Worm (Caenorhabditis elegans): ENCODE measurements around the gene nhr-120.

nhr-120 gene

ce11 chrX:6603098-6603497 lies 37.3 kb downstream of the nhr-120 start, which contains the start of gene F23G4.1:
Gene F23G4.1, minus strand, starts transcription at chrX:6603198.
- TF ChIP-seq flt-1 (GFP tag; IDR thresholded peaks at IDR 0.05) (no peak), cog-1 (tag; optimal IDR thresholded peaks at IDR 0.05) (no peak), klf-2 (GFP tag; conservative IDR thresholded peaks at IDR 0.05) (no peak), med-1 (GFP tag; optimal IDR thresholded peaks at IDR 0.05; ENCODE audit: insufficient read depth) (no peak), ztf-23 (GFP tag; IDR thresholded peaks at IDR 0.05) (no peak), ztf-29 (GFP tag; IDR thresholded peaks at IDR 0.05) (no peak), T22C8.4 (GFP tag; IDR thresholded peaks at IDR 0.05) (no peak), tab-1 (GFP tag; IDR thresholded peaks at IDR 0.05) (no peak), ref-1 (GFP tag; conservative IDR thresholded peaks at IDR 0.05) (no peak)

- TF ChIP-seq cog-1 (tag; optimal IDR thresholded peaks at IDR 0.05) (no peak), ref-1 (GFP tag; conservative IDR thresholded peaks at IDR 0.05) (no peak)
Measured at ce11 chrX:6601967-6602366, 38.5 kb downstream of the nhr-120 start.

ce11 chrX:6598732-6599131 lies 41.7 kb downstream of the nhr-120 start, which contains the start of gene hic-1:
Gene hic-1, minus strand, starts transcription at chrX:6598832.
- TF ChIP-seq tab-1 (GFP tag; IDR thresholded peaks at IDR 0.05) (no peak), flt-1 (GFP tag; IDR thresholded peaks at IDR 0.05) (no peak), med-1 (GFP tag; optimal IDR thresholded peaks at IDR 0.05; ENCODE audit: insufficient read depth) (no peak), ztf-23 (GFP tag; IDR thresholded peaks at IDR 0.05) (no peak), T22C8.4 (GFP tag; IDR thresholded peaks at IDR 0.05) (no peak), klf-2 (GFP tag; conservative IDR thresholded peaks at IDR 0.05) (no peak), ztf-29 (GFP tag; IDR thresholded peaks at IDR 0.05) (no peak), cog-1 (tag; optimal IDR thresholded peaks at IDR 0.05) (no peak), ref-1 (GFP tag; conservative IDR thresholded peaks at IDR 0.05) (no peak)

ce11 chrX:6597089-6597488 lies 43.3 kb downstream of the nhr-120 start, which contains the start of gene ttr-6:
Gene ttr-6, minus strand, starts transcription at chrX:6597121.
- TF ChIP-seq cog-1 (tag; optimal IDR thresholded peaks at IDR 0.05): no peak
- TF ChIP-seq med-1 (GFP tag; optimal IDR thresholded peaks at IDR 0.05; ENCODE audit: insufficient read depth): no peak
- TF ChIP-seq ztf-29 (GFP tag; IDR thresholded peaks at IDR 0.05): no peak
- no peak for TF ChIP-seq ref-1 (GFP tag; conservative IDR thresholded peaks at IDR 0.05)
- no peak for TF ChIP-seq tab-1 (GFP tag; IDR thresholded peaks at IDR 0.05)
- no peak for TF ChIP-seq T22C8.4 (GFP tag; IDR thresholded peaks at IDR 0.05)

- peak; percentile 97 for TF ChIP-seq flt-1 (GFP tag; IDR thresholded peaks at IDR 0.05)
- peak; percentile 88 for TF ChIP-seq ref-1 (GFP tag; conservative IDR thresholded peaks at IDR 0.05)
- TF ChIP-seq med-1 (GFP tag; optimal IDR thresholded peaks at IDR 0.05; ENCODE audit: insufficient read depth): peak; percentile 85
- TF ChIP-seq ztf-29 (GFP tag; IDR thresholded peaks at IDR 0.05): peak; percentile 93
- TF ChIP-seq cog-1 (tag; optimal IDR thresholded peaks at IDR 0.05): peak; percentile 65
- peak; percentile 94 for TF ChIP-seq klf-2 (GFP tag; conservative IDR thresholded peaks at IDR 0.05)
- peak; percentile 96 for TF ChIP-seq tab-1 (GFP tag; IDR thresholded peaks at IDR 0.05)
- TF ChIP-seq ztf-23 (GFP tag; IDR thresholded peaks at IDR 0.05): peak; percentile 96
- peak; percentile 93 for TF ChIP-seq T22C8.4 (GFP tag; IDR thresholded peaks at IDR 0.05)
Measured at ce11 chrX:6593178-6593786, 47.1 kb downstream of the nhr-120 start.

- no peak for TF ChIP-seq med-1 (GFP tag; optimal IDR thresholded peaks at IDR 0.05; ENCODE audit: insufficient read depth)
- no peak for TF ChIP-seq tab-1 (GFP tag; IDR thresholded peaks at IDR 0.05)
- no peak for TF ChIP-seq T22C8.4 (GFP tag; IDR thresholded peaks at IDR 0.05)
- no peak for TF ChIP-seq ref-1 (GFP tag; conservative IDR thresholded peaks at IDR 0.05)
Measured at ce11 chrX:6591674-6592073, 48.7 kb downstream of the nhr-120 start.

- TF ChIP-seq cog-1 (tag; optimal IDR thresholded peaks at IDR 0.05) (no peak), ztf-29 (GFP tag; IDR thresholded peaks at IDR 0.05) (no peak), klf-2 (GFP tag; conservative IDR thresholded peaks at IDR 0.05) (no peak), tab-1 (GFP tag; IDR thresholded peaks at IDR 0.05) (no peak), ref-1 (GFP tag; conservative IDR thresholded peaks at IDR 0.05) (no peak), flt-1 (GFP tag; IDR thresholded peaks at IDR 0.05) (no peak), T22C8.4 (GFP tag; IDR thresholded peaks at IDR 0.05) (no peak), ztf-23 (GFP tag; IDR thresholded peaks at IDR 0.05) (no peak)
Measured at ce11 chrX:6588495-6588894, 51.9 kb downstream of the nhr-120 start, which contains the start of gene fbxl-4. Gene fbxl-4, plus strand, starts transcription at chrX:6588795.
